Worm (Caenorhabditis elegans): ENCODE data around the gene F25B5.3.
A peak's percentile ranks its signal among the peaks of the same experiment; 100 is the strongest.

F25B5.3 gene

ce11 chrIII:5943368-5944180 lies 5.1 kb upstream of the F25B5.3 start (continued):
- peak; percentile 34 for TF ChIP-seq gmeb-1 (tag; optimal IDR thresholded peaks at IDR 0.05)

- TF ChIP-seq sma-3 (GFP tag; optimal IDR thresholded peaks at IDR 0.05): peak; percentile 12
- TF ChIP-seq blmp-1 (tag; optimal IDR thresholded peaks at IDR 0.05; ENCODE audit: insufficient read depth): no peak
These were observed 2.8 kb upstream of the F25B5.3 start, which contains the start of gene F25B5.5 for ce11 chrIII:5945865-5946264. Gene F25B5.5 (minus strand): TSS chrIII:5946124.

ce11 chrIII:5948986-5949385 lies 303 bp downstream of the F25B5.3 start:
- TF ChIP-seq crh-2 (tag; optimal IDR thresholded peaks at IDR 0.05) (no peak), ceh-16 (tag; optimal IDR thresholded peaks at IDR 0.05) (no peak), sem-4 (tag; optimal IDR thresholded peaks at IDR 0.05) (no peak), ama-1 (optimal IDR thresholded peaks at IDR 0.05) (no peak), nhr-23 (tag; optimal IDR thresholded peaks at IDR 0.05) (no peak)

ce11 chrIII:5949817-5950216 lies 1.1 kb downstream of the F25B5.3 start:
- peak; percentile 71 for TF ChIP-seq unc-55 (GFP tag; optimal IDR thresholded peaks at IDR 0.05)
- TF ChIP-seq lin-11 (tag; optimal IDR thresholded peaks at IDR 0.05): no peak
- no peak for TF ChIP-seq alr-1 (tag; optimal IDR thresholded peaks at IDR 0.05)
- no peak for TF ChIP-seq nhr-11 (tag; optimal IDR thresholded peaks at IDR 0.05)
- peak; percentile 33 for TF ChIP-seq ama-1 (optimal IDR thresholded peaks at IDR 0.05)
- no peak for TF ChIP-seq dmd-4 (tag; optimal IDR thresholded peaks at IDR 0.05)
- peak; percentile 55 for TF ChIP-seq F13H6.1 (tag; optimal IDR thresholded peaks at IDR 0.05)
- peak in 1 of 2 experiments; percentile 35 for TF ChIP-seq lsy-2 (tag; optimal IDR thresholded peaks at IDR 0.05)
- TF ChIP-seq C34F6.9 (tag; optimal IDR thresholded peaks at IDR 0.05): peak; percentile 61
- TF ChIP-seq unc-39 (tag; optimal IDR thresholded peaks at IDR 0.05): no peak
- peak; percentile 57 for TF ChIP-seq nhr-129 (tag; optimal IDR thresholded peaks at IDR 0.05)
- peak; percentile 19 for TF ChIP-seq zag-1 (tag; optimal IDR thresholded peaks at IDR 0.05)
- peak; percentile 55 for TF ChIP-seq sma-9 (GFP tag; optimal IDR thresholded peaks at IDR 0.05)
- no peak for TF ChIP-seq sma-9 (tag; optimal IDR thresholded peaks at IDR 0.05)

ce11 chrIII:5950756-5951345 lies 2.2 kb downstream of the F25B5.3 start:
- no peak for TF ChIP-seq elt-1 (tag; optimal IDR thresholded peaks at IDR 0.05)
- TF ChIP-seq fos-1 (tag; optimal IDR thresholded peaks at IDR 0.05): no peak
- TF ChIP-seq lsy-2 (tag; optimal IDR thresholded peaks at IDR 0.05): no peak
- TF ChIP-seq F13H6.1 (tag; optimal IDR thresholded peaks at IDR 0.05): peak; percentile 15
- TF ChIP-seq nhr-25 (tag; optimal IDR thresholded peaks at IDR 0.05): no peak

- TF ChIP-seq nhr-129 (tag; optimal IDR thresholded peaks at IDR 0.05): peak; percentile 60
- no peak for TF ChIP-seq ztf-1 (GFP tag; conservative IDR thresholded peaks at IDR 0.05)
- no peak for TF ChIP-seq Y55F3AM.14 (GFP tag; optimal IDR thresholded peaks at IDR 0.05)
- TF ChIP-seq snpc-4 (tag; optimal IDR thresholded peaks at IDR 0.05): no peak
- TF ChIP-seq peb-1 (tag; optimal IDR thresholded peaks at IDR 0.05): no peak
- TF ChIP-seq lin-39 (tag; optimal IDR thresholded peaks at IDR 0.05): no peak
- no peak for TF ChIP-seq skn-1 (tag; optimal IDR thresholded peaks at IDR 0.05)
- TF ChIP-seq unc-39 (tag; optimal IDR thresholded peaks at IDR 0.05): no peak
- TF ChIP-seq ceh-16 (tag; optimal IDR thresholded peaks at IDR 0.05): no peak
- TF ChIP-seq unc-62 (GFP tag; optimal IDR thresholded peaks at IDR 0.05): no peak
- peak; percentile 12 to 43 for TF ChIP-seq mdl-1 (tag; optimal IDR thresholded peaks at IDR 0.05)
- no peak for TF ChIP-seq elt-1 (tag; optimal IDR thresholded peaks at IDR 0.05)
- peak; percentile 77 for TF ChIP-seq sma-9 (GFP tag; optimal IDR thresholded peaks at IDR 0.05)
- no peak for TF ChIP-seq sma-9 (tag; optimal IDR thresholded peaks at IDR 0.05)
- no peak for TF ChIP-seq ztf-4 (tag; optimal IDR thresholded peaks at IDR 0.05)
- TF ChIP-seq mab-5 (tag; optimal IDR thresholded peaks at IDR 0.05): no peak
- TF ChIP-seq nhr-11 (tag; optimal IDR thresholded peaks at IDR 0.05): no peak
- no peak for TF ChIP-seq nhr-77 (tag; optimal IDR thresholded peaks at IDR 0.05)
- no peak for TF ChIP-seq nhr-12 (tag; optimal IDR thresholded peaks at IDR 0.05)
- TF ChIP-seq nhr-21 (tag; optimal IDR thresholded peaks at IDR 0.05): no peak
- TF ChIP-seq ceh-82 (tag; optimal IDR thresholded peaks at IDR 0.05): no peak
- peak; percentile 83 for TF ChIP-seq nhr-25 (tag; optimal IDR thresholded peaks at IDR 0.05)
- no peak for TF ChIP-seq sem-4 (tag; optimal IDR thresholded peaks at IDR 0.05)
- TF ChIP-seq egl-27 (tag; optimal IDR thresholded peaks at IDR 0.05): no peak
- peak; percentile 18 for TF ChIP-seq blmp-1 (tag; optimal IDR thresholded peaks at IDR 0.05; ENCODE audit: insufficient read depth)
- TF ChIP-seq lin-13 (GFP tag; optimal IDR thresholded peaks at IDR 0.05): no peak
These were observed 3.1 kb downstream of the F25B5.3 start for ce11 chrIII:5951589-5952378.
